Fruit fly (Drosophila melanogaster) Kc167 (cell line): ENCODE results near the gene CG4962.

Experiments
- Myc ChIP-seq: fragments of >200 bp; optimal IDR thresholded peaks from 2 replicates; lab custom pipeline; 2017; ENCODE audit warnings: missing external identifiers
- Sin3A ChIP-seq: fragments of >200 bp; optimal IDR thresholded peaks from 2 replicates; lab custom pipeline; 2018; ENCODE audit warnings: missing external identifiers
- h ChIP-seq: fragments of >200 bp; optimal IDR thresholded peaks from 3 replicates; lab custom pipeline; 2018; ENCODE audit warnings: missing external identifiers
- insv ChIP-seq: fragments of >200 bp; optimal IDR thresholded peaks from 3 replicates; lab custom pipeline; 2018; ENCODE audit warnings: missing external identifiers
- psq ChIP-seq: fragments of >200 bp; optimal IDR thresholded peaks from 2 replicates; lab custom pipeline; 2017; ENCODE audit warnings: missing external identifiers
- ttk ChIP-seq: sonication (Bioruptor generic); optimal IDR thresholded peaks from 2 replicates; lab custom pipeline; 2017; ENCODE audit warnings: missing external identifiers

The CG4962 gene

dm6 chr3L:16295447-16295846, at the start of gene CG4962:
Gene CG4962, minus strand, starts transcription at chr3L:16295547.
- TF ChIP-seq ttk (lab: Kevin White, UChicago) (no peak), insv (no peak), h (lab: Kevin White, UChicago) (no peak), psq (lab: Kevin White, UChicago) (no peak), Sin3A (no peak), Myc (lab: Kevin White, UChicago) (no peak)

dm6 chr3L:16339873-16340272, 44.5 kb upstream of the CG4962 start:
- TF ChIP-seq insv (no peak), Myc (lab: Kevin White, UChicago) (no peak), h (lab: Kevin White, UChicago) (no peak), Sin3A (no peak), ttk (lab: Kevin White, UChicago) (no peak), psq (lab: Kevin White, UChicago) (no peak)

dm6 chr3L:16339463-16339862, 44.1 kb upstream of the CG4962 start:
- TF ChIP-seq psq (lab: Kevin White, UChicago) (no peak), h (lab: Kevin White, UChicago) (no peak), Sin3A (no peak), ttk (lab: Kevin White, UChicago) (no peak), insv (no peak), Myc (lab: Kevin White, UChicago) (no peak)

dm6 chr3L:16338703-16339102, 43.4 kb upstream of the CG4962 start, which contains the start of gene CG4998:
Gene CG4998, plus strand, starts transcription at chr3L:16339003.
- TF ChIP-seq ttk (lab: Kevin White, UChicago), result no peak
- no peak for TF ChIP-seq psq (lab: Kevin White, UChicago)
- TF ChIP-seq Myc (lab: Kevin White, UChicago), result no peak
- no peak for TF ChIP-seq Sin3A
- no peak for TF ChIP-seq h (lab: Kevin White, UChicago)
- TF ChIP-seq insv, result no peak

dm6 chr3L:16337739-16338138, 42.4 kb upstream of the CG4962 start:
- TF ChIP-seq psq (lab: Kevin White, UChicago) (no peak), insv (no peak), Sin3A (no peak), Myc (lab: Kevin White, UChicago) (no peak), h (lab: Kevin White, UChicago) (no peak), ttk (lab: Kevin White, UChicago) (no peak)

- TF ChIP-seq insv, result no peak
- no peak for TF ChIP-seq h (lab: Kevin White, UChicago)
- TF ChIP-seq Myc (lab: Kevin White, UChicago), result no peak
- TF ChIP-seq Sin3A, result no peak
- TF ChIP-seq ttk (lab: Kevin White, UChicago), result no peak
- TF ChIP-seq psq (lab: Kevin White, UChicago), result no peak
Measured at dm6 chr3L:16334876-16335275, 39.5 kb upstream of the CG4962 start.

dm6 chr3L:16333013-16333412, 37.7 kb upstream of the CG4962 start, which contains the start of gene CG13056:
Gene CG13056, plus strand, starts transcription at chr3L:16333313.
- no peak for TF ChIP-seq psq (lab: Kevin White, UChicago)
- no peak for TF ChIP-seq insv
- TF ChIP-seq Sin3A, result no peak
- no peak for TF ChIP-seq Myc (lab: Kevin White, UChicago)
- TF ChIP-seq h (lab: Kevin White, UChicago), result no peak
- no peak for TF ChIP-seq ttk (lab: Kevin White, UChicago)

dm6 chr3L:16331633-16332032, 36.3 kb upstream of the CG4962 start, which contains the start of gene retinin:
Gene retinin, plus strand, starts transcription at chr3L:16331933.
- TF ChIP-seq psq (lab: Kevin White, UChicago) (no peak), insv (no peak), ttk (lab: Kevin White, UChicago) (no peak), Sin3A (no peak), Myc (lab: Kevin White, UChicago) (no peak), h (lab: Kevin White, UChicago) (no peak)

dm6 chr3L:16330740-16331139, 35.4 kb upstream of the CG4962 start, which contains the start of gene CG33060:
Gene CG33060, plus strand, starts transcription at chr3L:16331040.
- no peak for TF ChIP-seq ttk (lab: Kevin White, UChicago)
- no peak for TF ChIP-seq insv
- no peak for TF ChIP-seq psq (lab: Kevin White, UChicago)
- TF ChIP-seq Myc (lab: Kevin White, UChicago), result no peak
- TF ChIP-seq h (lab: Kevin White, UChicago), result no peak
- no peak for TF ChIP-seq Sin3A

dm6 chr3L:16329495-16329894, 34.1 kb upstream of the CG4962 start, which contains the start of gene CG33061:
Gene CG33061, plus strand, starts transcription at chr3L:16329795.
- TF ChIP-seq ttk (lab: Kevin White, UChicago) (no peak), Myc (lab: Kevin White, UChicago) (no peak), psq (lab: Kevin White, UChicago) (no peak), Sin3A (no peak), insv (no peak)

- TF ChIP-seq psq (lab: Kevin White, UChicago) (no peak), ttk (lab: Kevin White, UChicago) (no peak), h (lab: Kevin White, UChicago) (no peak), Myc (lab: Kevin White, UChicago) (no peak), insv (no peak), Sin3A (no peak)
Measured at dm6 chr3L:16328207-16328891, 33.0 kb upstream of the CG4962 start, which contains the start of gene CG13058. Gene CG13058, plus strand, starts transcription at chr3L:16328841.

dm6 chr3L:16327776-16328175, 32.4 kb upstream of the CG4962 start, which contains the start of gene CG13038:
Gene CG13038, minus strand, starts transcription at chr3L:16327893.
- no peak for TF ChIP-seq ttk (lab: Kevin White, UChicago)
- no peak for TF ChIP-seq Myc (lab: Kevin White, UChicago)
- no peak for TF ChIP-seq insv
- no peak for TF ChIP-seq Sin3A
- TF ChIP-seq h (lab: Kevin White, UChicago), result no peak
- TF ChIP-seq psq (lab: Kevin White, UChicago), result no peak
